Fruit fly (Drosophila melanogaster) Kc167 (cell line): Measurements from ENCODE around the gene InR.

Experiments
- Myc ChIP-seq: fragments of >200 bp; optimal IDR thresholded peaks from 2 replicates; lab custom pipeline; 2017; ENCODE audit warnings: missing external identifiers
- Sin3A ChIP-seq: fragments of >200 bp; optimal IDR thresholded peaks from 2 replicates; lab custom pipeline; 2018; ENCODE audit warnings: missing external identifiers
- h ChIP-seq: fragments of >200 bp; optimal IDR thresholded peaks from 3 replicates; lab custom pipeline; 2018; ENCODE audit warnings: missing external identifiers

dm6 chr3R:21641517-21642137 is 22.5 kb upstream of the InR start:
- TF ChIP-seq h (lab: Kevin White, UChicago) (no peak), Myc (lab: Kevin White, UChicago) (no peak), Sin3A (lab: Kevin White, UChicago) (no peak)
